Worm (Caenorhabditis elegans): Measurements from ENCODE around the gene phyh-1.

phyh-1 gene

DNA sequence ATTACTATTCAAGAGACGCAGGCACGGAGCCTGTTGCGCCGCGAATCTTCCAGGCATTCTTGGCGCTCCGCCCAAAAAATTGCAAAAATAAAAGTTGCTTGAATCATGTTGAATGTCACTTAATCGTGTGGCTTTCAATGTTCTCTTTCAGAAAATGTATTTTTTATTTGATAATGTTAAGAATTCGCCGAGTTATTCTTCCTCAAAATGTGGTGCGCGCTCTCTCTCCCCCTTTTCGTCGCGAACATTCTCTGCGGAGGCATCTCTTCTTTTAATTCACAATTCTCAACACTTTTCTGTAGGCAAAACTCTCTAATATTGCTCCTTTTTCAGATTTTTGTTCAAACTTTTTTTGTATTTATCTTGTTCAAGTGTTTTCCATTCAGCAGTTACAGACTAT lies 19.2 kb upstream of the phyh-1 start:
- TF ChIP-seq pag-3 (tag; optimal IDR thresholded peaks at IDR 0.05; ENCODE audit: borderline replicate concordance, insufficient read depth) (no peak), pqm-1 (tag; optimal IDR thresholded peaks at IDR 0.05) (peak; percentile 18), fkh-8 (tag; optimal IDR thresholded peaks at IDR 0.05) (peak; percentile 100), elt-3 (tag; optimal IDR thresholded peaks at IDR 0.05) (peak; percentile 31 to 96 (median 66)), nhr-19 (GFP tag; conservative IDR thresholded peaks at IDR 0.05) (peak; percentile 96), ceh-88 (GFP tag; IDR thresholded peaks at IDR 0.05) (peak; percentile 98), fkh-4 (tag; optimal IDR thresholded peaks at IDR 0.05; ENCODE audit: borderline replicate concordance) (peak; percentile 86), ces-1 (GFP tag; optimal IDR thresholded peaks at IDR 0.05) (peak; percentile 33), ets-5 (GFP tag; IDR thresholded peaks at IDR 0.05) (no peak), ztf-11 (tag; optimal IDR thresholded peaks at IDR 0.05) (peak; percentile 59 to 96), sptf-1 (tag; optimal IDR thresholded peaks at IDR 0.05) (no peak), unc-98 (GFP tag; IDR thresholded peaks at IDR 0.05) (peak; percentile 86), C04F5.9 (tag; optimal IDR thresholded peaks at IDR 0.05) (peak; percentile 91), skn-1 (tag; optimal IDR thresholded peaks at IDR 0.05) (peak; percentile 87), snpc-4 (tag; optimal IDR thresholded peaks at IDR 0.05) (peak; percentile 70), nhr-84 (tag; optimal IDR thresholded peaks at IDR 0.05) (no peak), nhr-85 (tag) (peak; percentile 99), ceh-82 (tag; optimal IDR thresholded peaks at IDR 0.05) (peak; percentile 94 to 97 (median 95)), fkh-10 (GFP tag; optimal IDR thresholded peaks at IDR 0.05) (peak; percentile 99), xbp-1 (tag; optimal IDR thresholded peaks at IDR 0.05) (peak; percentile 98), vab-15 (tag; optimal IDR thresholded peaks at IDR 0.05) (peak; percentile 94), efl-3 (GFP tag; optimal IDR thresholded peaks at IDR 0.05) (peak; percentile 69), isw-1 (GFP tag; IDR thresholded peaks at IDR 0.05) (peak; percentile 99), efl-1 (optimal IDR thresholded peaks at IDR 0.05) (peak; percentile 86 to 89), efl-1 (GFP tag; optimal IDR thresholded peaks at IDR 0.05 in 1 of 2) (peak; percentile 72 to 98), unc-130 (tag; optimal IDR thresholded peaks at IDR 0.05) (peak; percentile 91), F16B12.6 (tag; optimal IDR thresholded peaks at IDR 0.05) (peak; percentile 49), nhr-90 (tag; optimal IDR thresholded peaks at IDR 0.05; ENCODE audit: poor library complexity) (peak; percentile 98), mef-2 (tag; optimal IDR thresholded peaks at IDR 0.05) (peak; percentile 81), zag-1 (tag; optimal IDR thresholded peaks at IDR 0.05) (peak; percentile 91), sox-4 (tag; optimal IDR thresholded peaks at IDR 0.05) (peak; percentile 93), egl-27 (tag; optimal IDR thresholded peaks at IDR 0.05) (peak; percentile 71 to 88), snu-23 (GFP tag; optimal IDR thresholded peaks at IDR 0.05) (peak; percentile 99), lin-39 (tag; optimal IDR thresholded peaks at IDR 0.05) (peak; percentile 91), dpl-1 (GFP tag; optimal IDR thresholded peaks at IDR 0.05) (peak; percentile 74 to 80 (median 77)), lir-3 (tag; optimal IDR thresholded peaks at IDR 0.05; ENCODE audit: poor library complexity) (peak; percentile 80), mep-1 (tag; optimal IDR thresholded peaks at IDR 0.05) (peak; percentile 95), sup-37 (GFP tag; optimal IDR thresholded peaks at IDR 0.05) (peak; percentile 97), irx-1 (tag; optimal IDR thresholded peaks at IDR 0.05) (peak; percentile 96), ceh-63 (GFP tag; optimal IDR thresholded peaks at IDR 0.05) (peak; percentile 82), aha-1 (tag; optimal IDR thresholded peaks at IDR 0.05) (peak; percentile 88), lin-35 (GFP tag; optimal IDR thresholded peaks at IDR 0.05) (peak; percentile 83 to 90), jun-1 (tag; optimal IDR thresholded peaks at IDR 0.05) (peak; percentile 96), egl-13 (tag; optimal IDR thresholded peaks at IDR 0.05) (peak; percentile 99), nhr-237 (tag; optimal IDR thresholded peaks at IDR 0.05) (peak; percentile 92), hpl-2 (GFP tag; optimal IDR thresholded peaks at IDR 0.05) (peak; percentile 94), unc-30 (tag; optimal IDR thresholded peaks at IDR 0.05) (no peak), tlp-1 (tag; optimal IDR thresholded peaks at IDR 0.05) (no peak), ztf-4 (tag; optimal IDR thresholded peaks at IDR 0.05) (peak; percentile 95), mab-9 (GFP tag; IDR thresholded peaks at IDR 0.05) (peak; percentile 94), ceh-8 (GFP tag; optimal IDR thresholded peaks at IDR 0.05) (peak; percentile 96), fos-1 (tag; optimal IDR thresholded peaks at IDR 0.05) (peak; percentile 94), aly-2 (tag; optimal IDR thresholded peaks at IDR 0.05) (peak; percentile 92)

Data from whole organism, L1 larva.